Worm (Caenorhabditis elegans): ENCODE data around the gene srx-36.

- no peak for TF ChIP-seq hmbx-1 (tag; optimal IDR thresholded peaks at IDR 0.05)
- TF ChIP-seq aly-1 (tag; optimal IDR thresholded peaks at IDR 0.05): no peak
- no peak for TF ChIP-seq hmg-4 (GFP tag; optimal IDR thresholded peaks at IDR 0.05)
- TF ChIP-seq tra-4 (tag; optimal IDR thresholded peaks at IDR 0.05): no peak
- no peak for TF ChIP-seq ceh-13 (GFP tag; optimal IDR thresholded peaks at IDR 0.05)
- TF ChIP-seq ama-1 (optimal IDR thresholded peaks at IDR 0.05): no peak
- no peak for TF ChIP-seq ceh-36 (tag; optimal IDR thresholded peaks at IDR 0.05)
- no peak for TF ChIP-seq pes-1 (GFP tag; IDR thresholded peaks at IDR 0.05)
- TF ChIP-seq tbx-37 (GFP tag; conservative IDR thresholded peaks at IDR 0.05): no peak
- no peak for TF ChIP-seq sea-1 (GFP tag; conservative IDR thresholded peaks at IDR 0.05)
- TF ChIP-seq scrt-1 (GFP tag; IDR thresholded peaks at IDR 0.05): no peak
- no peak for TF ChIP-seq flt-1 (GFP tag; IDR thresholded peaks at IDR 0.05)
These were observed 22.2 kb upstream of the srx-36 start, which contains the start of gene fat-7 for ce11 chrV:7153046-7153445.
